Worm (Caenorhabditis elegans): ENCODE data around the gene F54B11.7.

ce11 chrX:13600136-13600535, at the start of gene F54B11.7:
- no peak for TF ChIP-seq nhr-19 (GFP tag; conservative IDR thresholded peaks at IDR 0.05)
- TF ChIP-seq isw-1 (GFP tag; IDR thresholded peaks at IDR 0.05) = no peak
- TF ChIP-seq pax-3 (tag; optimal IDR thresholded peaks at IDR 0.05) = no peak
- TF ChIP-seq snpc-4 (tag; optimal IDR thresholded peaks at IDR 0.05) = no peak
- TF ChIP-seq nhr-84 (tag; optimal IDR thresholded peaks at IDR 0.05) = no peak
- TF ChIP-seq mdl-1 (tag; optimal IDR thresholded peaks at IDR 0.05) = no peak
- TF ChIP-seq lin-35 (GFP tag; optimal IDR thresholded peaks at IDR 0.05) = no peak
- no peak for TF ChIP-seq aly-2 (tag; optimal IDR thresholded peaks at IDR 0.05)
- TF ChIP-seq nhr-71 (tag; optimal IDR thresholded peaks at IDR 0.05) = no peak
